Worm (Caenorhabditis elegans): Measurements from ENCODE around the gene M163.5.

M163.5 gene

DNA sequence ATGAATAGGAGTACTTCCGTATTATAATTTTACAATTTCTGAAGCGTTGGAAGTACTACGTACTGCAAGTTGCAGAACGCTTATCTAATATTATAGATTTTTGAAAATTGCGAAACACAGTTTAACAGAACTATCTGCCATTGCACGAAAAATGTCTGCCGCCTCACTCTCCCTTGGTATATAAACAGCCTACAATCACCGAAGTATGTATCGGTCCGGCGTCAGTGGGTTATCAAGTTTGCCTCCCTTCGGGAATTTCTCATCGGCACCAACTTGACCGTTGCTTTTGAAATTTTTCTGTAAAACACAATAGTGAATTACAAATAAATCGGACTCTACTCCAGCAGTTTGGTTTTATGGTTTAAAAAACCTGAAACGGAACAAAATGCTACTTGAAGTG, 3.5 kb downstream of the M163.5 start (continued):
- TF ChIP-seq ces-1 (GFP tag; optimal IDR thresholded peaks at IDR 0.05) = no peak
- TF ChIP-seq saeg-2 (GFP tag; IDR thresholded peaks at IDR 0.05) = no peak
- TF ChIP-seq nhr-42 (GFP tag; IDR thresholded peaks at IDR 0.05) = no peak
- TF ChIP-seq mep-1 (tag; optimal IDR thresholded peaks at IDR 0.05) = no peak
- no peak for TF ChIP-seq nhr-25 (tag; optimal IDR thresholded peaks at IDR 0.05; ENCODE audit: borderline replicate concordance, insufficient read depth)
- no peak for TF ChIP-seq nhr-6 (tag; optimal IDR thresholded peaks at IDR 0.05)
- no peak for TF ChIP-seq daf-19 (GFP tag; conservative IDR thresholded peaks at IDR 0.05)
- TF ChIP-seq nhr-10 (tag; optimal IDR thresholded peaks at IDR 0.05) = no peak
- TF ChIP-seq vab-7 (GFP tag; IDR thresholded peaks at IDR 0.05) = no peak
- no peak for TF ChIP-seq ctbp-1 (GFP tag; IDR thresholded peaks at IDR 0.05)
- no peak for TF ChIP-seq mes-2 (tag; optimal IDR thresholded peaks at IDR 0.05; ENCODE audit: poor library complexity, severe bottlenecking)
- peak; percentile 26; the same call in 1 of the 2 replicates for TF ChIP-seq tra-1 (GFP tag; IDR thresholded peaks at IDR 0.05)
- no peak for TF ChIP-seq F37D6.2 (tag; optimal IDR thresholded peaks at IDR 0.05)
- TF ChIP-seq F49E8.2 (tag; optimal IDR thresholded peaks at IDR 0.05; ENCODE audit: borderline replicate concordance) = no peak
- no peak for TF ChIP-seq zfp-2 (tag; optimal IDR thresholded peaks at IDR 0.05)
- no peak for TF ChIP-seq ceh-82 (tag; optimal IDR thresholded peaks at IDR 0.05)
- TF ChIP-seq ceh-44 (GFP tag; IDR thresholded peaks at IDR 0.05) = 0 out of 2 replicates have a peak, but pooled peaks have one; percentile 20
- TF ChIP-seq lsy-2 (tag; optimal IDR thresholded peaks at IDR 0.05) = no peak
- TF ChIP-seq snpc-4 (tag; optimal IDR thresholded peaks at IDR 0.05) = peak; percentile 76
- no peak for TF ChIP-seq hlh-11 (tag; optimal IDR thresholded peaks at IDR 0.05)
- TF ChIP-seq nhr-111 (GFP tag; optimal IDR thresholded peaks at IDR 0.05) = no peak
- no peak for TF ChIP-seq nhr-48 (tag; optimal IDR thresholded peaks at IDR 0.05)
- TF ChIP-seq dpl-1 (GFP tag; optimal IDR thresholded peaks at IDR 0.05) = no peak
- no peak for TF ChIP-seq lin-39 (tag; optimal IDR thresholded peaks at IDR 0.05)
- TF ChIP-seq attf-4 (tag; optimal IDR thresholded peaks at IDR 0.05) = no peak
- TF ChIP-seq dmd-6 (GFP tag; IDR thresholded peaks at IDR 0.05) = peak; percentile 30
- TF ChIP-seq daf-8 (GFP tag; IDR thresholded peaks at IDR 0.05) = peak; percentile 46; the same call in 1 of the 2 replicates
- TF ChIP-seq nhr-77 (tag; optimal IDR thresholded peaks at IDR 0.05) = no peak
- TF ChIP-seq fkh-10 (GFP tag; optimal IDR thresholded peaks at IDR 0.05) = no peak
- TF ChIP-seq mdt-29 (GFP tag; IDR thresholded peaks at IDR 0.05) = peak; percentile 57; the same call in 1 of the 2 replicates
- no peak for TF ChIP-seq lin-1 (GFP tag; IDR thresholded peaks at IDR 0.05)
- no peak for TF ChIP-seq nhr-237 (tag; optimal IDR thresholded peaks at IDR 0.05)
- TF ChIP-seq lim-7 (GFP tag; IDR thresholded peaks at IDR 0.05) = peak; percentile 63; the same call in 1 of the 2 replicates
- peak; percentile 14 for TF ChIP-seq nhr-102 (tag; optimal IDR thresholded peaks at IDR 0.05)
- no peak for TF ChIP-seq Y75B8A.6 (GFP tag; IDR thresholded peaks at IDR 0.05)
- peak; percentile 79; the same call in 1 of the 2 replicates for TF ChIP-seq Y105C5A.15 (GFP tag; IDR thresholded peaks at IDR 0.05)
- no peak for TF ChIP-seq pqm-1 (tag; optimal IDR thresholded peaks at IDR 0.05)
- no peak for TF ChIP-seq daf-16 (GFP tag; optimal IDR thresholded peaks at IDR 0.05)
- TF ChIP-seq daf-16 (tag; optimal IDR thresholded peaks at IDR 0.05) = peak; percentile 30
- no peak for TF ChIP-seq ZK337.2 (GFP tag; IDR thresholded peaks at IDR 0.05)
- peak; percentile 27 for TF ChIP-seq dve-1 (tag; optimal IDR thresholded peaks at IDR 0.05; ENCODE audit: insufficient read depth)
- TF ChIP-seq ceh-20 (GFP tag; IDR thresholded peaks at IDR 0.05) = no peak
- TF ChIP-seq D1046.2 (GFP tag; IDR thresholded peaks at IDR 0.05) = no peak
- TF ChIP-seq F44E2.7 (GFP tag; IDR thresholded peaks at IDR 0.05) = no peak
